Worm (Caenorhabditis elegans): ENCODE data around the gene ccdc-149.

ccdc-149 gene

ce11 chrX:11461545-11461944, 49.7 kb downstream of the ccdc-149 start:
- no peak for TF ChIP-seq dmd-8 (GFP tag; IDR thresholded peaks at IDR 0.05)
- TF ChIP-seq hlh-11 (tag; optimal IDR thresholded peaks at IDR 0.05): peak; percentile 35
- peak; percentile 39 for TF ChIP-seq hlh-30 (tag; optimal IDR thresholded peaks at IDR 0.05; ENCODE audit: insufficient read depth)
- no peak for TF ChIP-seq hmg-1.1 (GFP tag; IDR thresholded peaks at IDR 0.05)
- TF ChIP-seq nhr-48 (tag; optimal IDR thresholded peaks at IDR 0.05): peak; percentile 18
- peak; percentile 19 for TF ChIP-seq pqm-1 (tag; optimal IDR thresholded peaks at IDR 0.05)

Data from whole organism, L4 larva.